Fruit fly (Drosophila melanogaster) whole organism, adult: ENCODE results near the gene SP555.
A peak's percentile ranks its signal among the peaks of the same experiment; 100 is the strongest.

Experiments used
- CG11617 ChIP-seq: fragments of 200-800 bp; sonication (Bioruptor generic); optimal IDR thresholded peaks from 2 replicates; lab custom pipeline; 2017; ENCODE audit warnings: mild to moderate bottlenecking, missing biosample characterization, missing genetic modification reagents, missing genetic modification characterization
- CG12768 ChIP-seq: fragments of 200-800 bp; sonication (Bioruptor generic); optimal IDR thresholded peaks from 2 replicates; lab custom pipeline; 2017; ENCODE audit warnings: missing biosample characterization, missing genetic modification characterization, mild to moderate bottlenecking, moderate library complexity, missing genetic modification reagents
- CG14711 ChIP-seq: fragments of 200-800 bp; sonication (Bioruptor generic); optimal IDR thresholded peaks from 2 replicates; lab custom pipeline; 2018; ENCODE audit warnings: missing biosample characterization, mild to moderate bottlenecking, missing genetic modification characterization, moderate library complexity
- CG1620 ChIP-seq: fragments of 200-800 bp; sonication (Bioruptor generic); optimal IDR thresholded peaks from 2 replicates; lab custom pipeline; 2016; ENCODE audit warnings: missing biosample characterization, missing genetic modification characterization
- CG33017 ChIP-seq: fragments of 200-800 bp; sonication (Bioruptor generic); optimal IDR thresholded peaks from 2 replicates; lab custom pipeline; 2018; ENCODE audit warnings: missing biosample characterization, mild to moderate bottlenecking, missing genetic modification characterization, moderate library complexity
- CG5204 ChIP-seq: fragments of 200-800 bp; sonication (Bioruptor generic); optimal IDR thresholded peaks from 2 replicates; lab custom pipeline; 2016; ENCODE audit warnings: missing biosample characterization, missing genetic modification characterization
- CG7045 ChIP-seq: fragments of 200-800 bp; sonication (Bioruptor generic); optimal IDR thresholded peaks from 2 replicates; lab custom pipeline; 2017; ENCODE audit warnings: missing biosample characterization, mild to moderate bottlenecking, missing genetic modification characterization
- CG7101 ChIP-seq: fragments of 200-800 bp; sonication (Bioruptor generic); optimal IDR thresholded peaks from 2 replicates; lab custom pipeline; 2018; ENCODE audit warnings: missing biosample characterization, mild to moderate bottlenecking, missing genetic modification characterization, moderate library complexity
- Clk ChIP-seq: fragments of 200-800 bp; sonication (Bioruptor generic); optimal IDR thresholded peaks from 2 replicates; lab custom pipeline; 2017; ENCODE audit warnings: missing biosample characterization, missing genetic modification characterization
- Crg-1 ChIP-seq: fragments of 200-800 bp; sonication (Bioruptor generic); optimal IDR thresholded peaks from 2 replicates; lab custom pipeline; 2016; ENCODE audit warnings: missing biosample characterization, missing genetic modification characterization
- Hr96 ChIP-seq: fragments of 200-800 bp; sonication (Bioruptor generic); optimal IDR thresholded peaks from 2 replicates; lab custom pipeline; 2016; ENCODE audit warnings: missing biosample characterization, missing genetic modification characterization
- Mnt ChIP-seq: fragments of 200-800 bp; sonication (Bioruptor generic); optimal IDR thresholded peaks from 2 replicates; lab custom pipeline; 2016; ENCODE audit warnings: missing biosample characterization, mild to moderate bottlenecking, missing genetic modification characterization
- bab1 ChIP-seq: fragments of 200-800 bp; sonication (Bioruptor generic); optimal IDR thresholded peaks from 3 replicates; lab custom pipeline; 2019; ENCODE audit warnings: missing biosample characterization, mild to moderate bottlenecking, missing genetic modification characterization, moderate library complexity
- cic ChIP-seq: fragments of 200-800 bp; sonication (Bioruptor generic); optimal IDR thresholded peaks from 2 replicates; lab custom pipeline; 2017; ENCODE audit warnings: missing biosample characterization, mild to moderate bottlenecking, missing genetic modification characterization, moderate library complexity
- cnc ChIP-seq, 2 experiments: fragments of >200 bp; optimal IDR thresholded peaks; 2 replicates each; lab custom pipeline; 2017
- kay ChIP-seq: fragments of 200-800 bp; sonication (Bioruptor generic); peaks from one replicate; lab custom pipeline; 2016; ENCODE audit warnings: missing biosample characterization, missing genetic modification characterization, borderline replicate concordance
- ovo ChIP-seq: fragments of 200-800 bp; sonication (Bioruptor generic); optimal IDR thresholded peaks from 2 replicates; lab custom pipeline; 2016; ENCODE audit warnings: missing biosample characterization, missing genetic modification characterization
- pad ChIP-seq: fragments of 200-800 bp; sonication (Bioruptor generic); optimal IDR thresholded peaks from 3 replicates; lab custom pipeline; 2017; ENCODE audit warnings: missing biosample characterization, missing genetic modification characterization, mild to moderate bottlenecking, moderate library complexity, missing genetic modification reagents
- tj ChIP-seq: fragments of 200-800 bp; sonication (Bioruptor generic); optimal IDR thresholded peaks from 3 replicates; lab custom pipeline; 2017; ENCODE audit warnings: missing biosample characterization, mild to moderate bottlenecking, missing genetic modification characterization, moderate library complexity
- toe ChIP-seq: fragments of 200-800 bp; sonication (Bioruptor generic); optimal IDR thresholded peaks from 2 replicates; lab custom pipeline; 2016; ENCODE audit warnings: missing biosample characterization, missing genetic modification characterization

SP555 gene

DNA sequence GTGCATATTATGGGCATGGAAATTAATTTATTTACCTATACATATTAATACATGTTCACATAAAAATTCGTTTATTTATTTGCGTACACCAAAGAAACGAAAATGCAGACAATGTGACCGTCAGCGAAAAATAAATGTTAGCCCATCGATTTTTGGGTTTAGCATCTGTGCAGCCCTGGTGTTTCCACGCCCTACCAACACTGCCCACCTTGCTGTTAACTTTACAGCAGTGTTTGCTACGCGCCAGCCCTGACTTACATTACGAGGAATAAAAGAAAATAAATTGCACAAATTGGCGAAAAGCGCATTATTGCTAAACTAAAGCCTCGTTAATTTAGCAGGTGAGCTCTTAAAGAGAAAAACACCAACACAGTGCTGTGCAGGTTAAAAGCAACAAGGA, 5.5 kb downstream of the SP555 start, which contains the start of the genes CG33995, CG44000 and CG44001:
Gene CG33995 (plus strand): TSS at position 228 of the 400 bp plus-strand sequence.
Gene CG44000 (plus strand): TSS at position 228 of the 400 bp plus-strand sequence.
Gene CG44001 (plus strand): TSS at position 228 of the 400 bp plus-strand sequence.
- peak; percentile 69 for TF ChIP-seq bab1 (GFP tag; lab: Kevin White, UChicago)
- TF ChIP-seq CG7101: peak; percentile 70
- peak; percentile 22 for TF ChIP-seq CG11617 (GFP tag; lab: Kevin White, UChicago)
- TF ChIP-seq Clk: peak; percentile 53
- TF ChIP-seq CG12768 (GFP tag; lab: Kevin White, UChicago): no peak
- TF ChIP-seq kay: no peak
- no peak for TF ChIP-seq cnc (optimal IDR thresholded peaks at IDR 0.05; lab: Kevin White, UChicago)
- TF ChIP-seq toe (GFP tag; lab: Kevin White, UChicago): peak; percentile 62
- peak; percentile 94 for TF ChIP-seq tj (GFP tag; lab: Kevin White, UChicago)
- TF ChIP-seq pad (GFP tag; lab: Kevin White, UChicago): peak; percentile 57
- TF ChIP-seq cic (GFP tag; lab: Kevin White, UChicago): peak; percentile 20
- TF ChIP-seq CG1620: peak; percentile 81
- no peak for TF ChIP-seq CG7045 (GFP tag; lab: Kevin White, UChicago)
- no peak for TF ChIP-seq CG33017 (tag; lab: Kevin White, UChicago)
- TF ChIP-seq Crg-1 (GFP tag; lab: Kevin White, UChicago): peak; percentile 63
- TF ChIP-seq Mnt (GFP tag; lab: Kevin White, UChicago): peak; percentile 75
- TF ChIP-seq Hr96: peak; percentile 69
- peak; percentile 48 for TF ChIP-seq CG14711 (tag; lab: Kevin White, UChicago)
- no peak for TF ChIP-seq ovo (GFP tag; lab: Kevin White, UChicago)
- TF ChIP-seq CG5204: no peak

DNA sequence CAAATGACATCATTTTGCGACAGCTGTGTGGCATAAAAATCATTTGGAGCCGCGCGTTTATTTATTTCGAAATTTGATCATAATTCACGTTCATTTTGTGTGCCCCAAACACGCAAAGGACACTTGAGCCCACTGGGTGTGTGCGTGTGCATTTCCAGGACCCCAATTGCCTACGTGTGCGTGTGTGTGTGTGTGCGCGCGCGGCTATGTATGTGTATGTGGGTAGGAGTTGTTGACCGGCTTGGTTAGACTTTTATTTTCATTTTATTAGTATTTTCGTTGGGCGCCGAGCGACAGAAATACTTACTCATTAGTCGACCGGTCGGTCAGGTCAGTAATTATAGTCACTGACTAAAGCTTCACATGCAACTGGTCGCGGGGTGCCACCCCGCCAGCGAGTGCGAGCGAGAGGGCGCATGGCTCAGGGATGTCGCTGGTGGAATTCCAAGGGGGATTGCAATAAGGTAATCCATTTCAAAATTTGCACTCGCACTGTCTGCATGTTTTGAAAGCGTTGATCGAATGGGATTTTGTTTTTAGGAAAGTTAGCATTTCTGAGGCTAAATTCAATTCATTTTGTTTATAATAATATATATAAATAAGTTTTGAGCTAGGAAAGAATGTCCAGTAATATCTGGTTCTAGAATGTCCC, 6.1 kb downstream of the SP555 start:
- TF ChIP-seq Hr96 (no peak), bab1 (GFP tag; lab: Kevin White, UChicago) (no peak), CG5204 (peak; percentile 30), CG11617 (GFP tag; lab: Kevin White, UChicago) (no peak), toe (GFP tag; lab: Kevin White, UChicago) (no peak), pad (GFP tag; lab: Kevin White, UChicago) (no peak), cnc (optimal IDR thresholded peaks at IDR 0.05; lab: Kevin White, UChicago) (no peak), CG7101 (peak; percentile 6), ovo (GFP tag; lab: Kevin White, UChicago) (no peak), cic (GFP tag; lab: Kevin White, UChicago) (no peak), tj (GFP tag; lab: Kevin White, UChicago) (no peak), CG33017 (tag; lab: Kevin White, UChicago) (no peak), CG7045 (GFP tag; lab: Kevin White, UChicago) (peak; percentile 59), Mnt (GFP tag; lab: Kevin White, UChicago) (peak; percentile 12), CG1620 (no peak), Crg-1 (GFP tag; lab: Kevin White, UChicago) (no peak), kay (no peak), CG14711 (tag; lab: Kevin White, UChicago) (peak; percentile 22), CG12768 (GFP tag; lab: Kevin White, UChicago) (peak; percentile 40), Clk (no peak)

dm6 chr2L:5044361-5044891, 6.9 kb downstream of the SP555 start, which contains the start of gene CG31650:
TSS of gene CG31650 (minus strand) at chr2L:5044712.
- TF ChIP-seq Mnt (GFP tag; lab: Kevin White, UChicago): no peak
- no peak for TF ChIP-seq CG7045 (GFP tag; lab: Kevin White, UChicago)
- no peak for TF ChIP-seq tj (GFP tag; lab: Kevin White, UChicago)
- TF ChIP-seq cic (GFP tag; lab: Kevin White, UChicago): no peak
- TF ChIP-seq CG11617 (GFP tag; lab: Kevin White, UChicago): no peak
- TF ChIP-seq CG33017 (tag; lab: Kevin White, UChicago): no peak
- TF ChIP-seq CG5204: no peak
- TF ChIP-seq CG14711 (tag; lab: Kevin White, UChicago): no peak
- no peak for TF ChIP-seq Clk
- TF ChIP-seq Crg-1 (GFP tag; lab: Kevin White, UChicago): no peak

DNA sequence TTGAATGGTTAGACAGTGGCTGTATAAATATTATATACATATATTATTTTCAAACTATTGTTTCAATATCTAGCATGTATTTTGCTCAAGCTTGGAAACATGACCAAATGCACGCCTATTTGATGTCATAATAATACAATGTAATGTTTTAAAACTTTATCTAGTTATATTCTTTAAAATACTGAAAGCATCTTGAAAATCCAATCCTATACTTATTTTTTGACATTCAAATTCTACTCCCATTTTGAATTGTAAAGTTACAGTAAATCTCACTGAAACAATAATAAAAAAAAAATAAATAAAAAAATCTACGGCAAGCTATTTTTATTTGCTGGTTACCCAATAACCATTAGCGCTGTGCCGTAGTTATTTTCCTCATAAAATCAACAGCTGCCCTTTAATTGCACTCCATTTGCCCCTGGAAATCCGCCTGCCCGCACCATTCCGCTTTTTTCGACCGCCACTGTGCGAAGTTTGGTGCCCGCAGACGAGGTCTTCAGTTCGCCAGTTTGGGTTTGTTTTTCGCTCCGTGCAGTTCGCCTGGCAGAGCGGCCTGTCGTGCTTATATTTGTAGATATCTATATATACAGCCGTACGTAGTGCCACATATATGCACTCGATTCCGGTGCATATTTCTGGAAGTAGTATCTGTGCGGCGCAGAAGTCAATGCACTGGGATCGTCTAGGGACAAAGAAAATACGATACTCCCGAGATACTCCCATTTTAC, 7.5 kb downstream of the SP555 start:
- TF ChIP-seq bab1 (GFP tag; lab: Kevin White, UChicago) (no peak), ovo (GFP tag; lab: Kevin White, UChicago) (peak; percentile 58), kay (peak; percentile 66), Crg-1 (GFP tag; lab: Kevin White, UChicago) (peak; percentile 34), Hr96 (no peak), toe (GFP tag; lab: Kevin White, UChicago) (no peak), CG7045 (GFP tag; lab: Kevin White, UChicago) (no peak), Clk (no peak), cnc (optimal IDR thresholded peaks at IDR 0.05; lab: Kevin White, UChicago) (no peak), cic (GFP tag; lab: Kevin White, UChicago) (peak; percentile 13), CG12768 (GFP tag; lab: Kevin White, UChicago) (peak; percentile 10), pad (GFP tag; lab: Kevin White, UChicago) (peak; percentile 18), CG14711 (tag; lab: Kevin White, UChicago) (no peak), CG11617 (GFP tag; lab: Kevin White, UChicago) (peak; percentile 57), CG5204 (peak; percentile 15), Mnt (GFP tag; lab: Kevin White, UChicago) (peak; percentile 33), tj (GFP tag; lab: Kevin White, UChicago) (peak; percentile 26), CG7101 (peak; percentile 48), CG1620 (peak; percentile 4), CG33017 (tag; lab: Kevin White, UChicago) (peak; percentile 57)
